Fruit fly (Drosophila melanogaster) whole organism, pupa: ENCODE results near the gene CG14408.

ENCODE experiments used
- CG10348 ChIP-seq: fragments of 200-800 bp; sonication (Bioruptor generic); IDR thresholded peaks from 2 replicates; pipeline ENCODE4 v1.3.6; 2022; ENCODE audit warnings: missing biosample characterization, missing genetic modification characterization
- CG13204 ChIP-seq: fragments of 200-800 bp; sonication (Bioruptor generic); optimal IDR thresholded peaks from 2 replicates; lab custom pipeline; 2018; ENCODE audit warnings: missing biosample characterization, mild to moderate bottlenecking, missing genetic modification characterization, moderate library complexity
- CG14655 ChIP-seq: fragments of 200-800 bp; sonication (Bioruptor generic); optimal IDR thresholded peaks from 3 replicates; lab custom pipeline; 2017; ENCODE audit warnings: mild to moderate bottlenecking, missing biosample characterization, missing genetic modification reagents, missing genetic modification characterization
- CG15710 ChIP-seq: fragments of 200-800 bp; sonication (Bioruptor generic); optimal IDR thresholded peaks from 2 replicates; lab custom pipeline; 2018; ENCODE audit warnings: missing biosample characterization, mild to moderate bottlenecking, missing genetic modification characterization, moderate library complexity
- CG17806 ChIP-seq: fragments of 200-800 bp; sonication (Bioruptor generic); optimal IDR thresholded peaks from 2 replicates; lab custom pipeline; 2018; ENCODE audit warnings: missing biosample characterization, mild to moderate bottlenecking, missing genetic modification characterization, moderate library complexity
- CG32121 ChIP-seq: fragments of 200-800 bp; sonication (Bioruptor generic); IDR thresholded peaks from 2 replicates; pipeline ENCODE4 v1.3.6; 2022; ENCODE audit warnings: missing biosample characterization, missing genetic modification characterization
- CG34367 ChIP-seq: fragments of 200-800 bp; sonication (Bioruptor generic); optimal IDR thresholded peaks from 2 replicates; lab custom pipeline; 2018; ENCODE audit warnings: missing biosample characterization, mild to moderate bottlenecking, missing genetic modification characterization
- CG4496 ChIP-seq: fragments of 200-800 bp; sonication (Bioruptor generic); IDR thresholded peaks from 3 replicates; pipeline ENCODE4 v1.3.6; 2022; ENCODE audit warnings: missing biosample characterization, missing genetic modification characterization
- CG8159 ChIP-seq: fragments of 200-800 bp; sonication (Bioruptor generic); optimal IDR thresholded peaks from 3 replicates; lab custom pipeline; 2018; ENCODE audit warnings: missing biosample characterization, mild to moderate bottlenecking, missing genetic modification characterization, moderate library complexity
- CG8301 ChIP-seq: fragments of 200-800 bp; sonication (Bioruptor generic); optimal IDR thresholded peaks from 2 replicates; lab custom pipeline; 2018; ENCODE audit warnings: missing biosample characterization, mild to moderate bottlenecking, missing genetic modification characterization
- CG9948 ChIP-seq: fragments of 200-800 bp; sonication (Bioruptor generic); optimal IDR thresholded peaks from 2 replicates; lab custom pipeline; 2018; ENCODE audit warnings: missing biosample characterization, mild to moderate bottlenecking, missing genetic modification characterization, moderate library complexity
- D1 ChIP-seq: fragments of 200-800 bp; sonication (Bioruptor generic); optimal IDR thresholded peaks from 2 replicates; lab custom pipeline; 2018; ENCODE audit warnings: missing biosample characterization, mild to moderate bottlenecking, missing genetic modification characterization, moderate library complexity
- EcR ChIP-seq: fragments of 200-800 bp; sonication (Bioruptor generic); optimal IDR thresholded peaks from 3 replicates; lab custom pipeline; 2019; ENCODE audit warnings: missing biosample characterization, missing genetic modification characterization, mild to moderate bottlenecking, moderate library complexity, missing genetic modification reagents
- Ets98B ChIP-seq: fragments of 200-800 bp; sonication (Bioruptor generic); IDR thresholded peaks from 2 replicates; pipeline ENCODE4 v1.3.6; 2022; ENCODE audit warnings: missing biosample characterization, missing genetic modification characterization
- Pif1A ChIP-seq: fragments of 200-800 bp; sonication (Bioruptor generic); optimal IDR thresholded peaks from 3 replicates; lab custom pipeline; 2016; ENCODE audit warnings: missing biosample characterization, missing genetic modification characterization
- Pif1B ChIP-seq: fragments of 200-800 bp; sonication (Bioruptor generic); optimal IDR thresholded peaks from 3 replicates; lab custom pipeline; 2016; ENCODE audit warnings: missing biosample characterization, missing genetic modification characterization
- Snoo ChIP-seq: fragments of 200-800 bp; sonication (Bioruptor generic); optimal IDR thresholded peaks from 3 replicates; lab custom pipeline; 2017; ENCODE audit warnings: missing biosample characterization, mild to moderate bottlenecking, missing genetic modification characterization, inconsistent platforms
- fd96Ca ChIP-seq: fragments of 200-800 bp; sonication (Bioruptor generic); IDR thresholded peaks from 3 replicates; pipeline ENCODE4 v1.3.6; 2022; ENCODE audit warnings: missing biosample characterization, missing genetic modification characterization
- gl ChIP-seq: fragments of 200-800 bp; sonication (Bioruptor generic); optimal IDR thresholded peaks from 2 replicates; lab custom pipeline; 2018; ENCODE audit warnings: missing biosample characterization, mild to moderate bottlenecking, missing genetic modification characterization
- rn ChIP-seq: fragments of 200-800 bp; sonication (Bioruptor generic); IDR thresholded peaks from 2 replicates; pipeline ENCODE4 v1.3.6; 2022; ENCODE audit warnings: missing biosample characterization, missing genetic modification characterization

The CG14408 gene

DNA sequence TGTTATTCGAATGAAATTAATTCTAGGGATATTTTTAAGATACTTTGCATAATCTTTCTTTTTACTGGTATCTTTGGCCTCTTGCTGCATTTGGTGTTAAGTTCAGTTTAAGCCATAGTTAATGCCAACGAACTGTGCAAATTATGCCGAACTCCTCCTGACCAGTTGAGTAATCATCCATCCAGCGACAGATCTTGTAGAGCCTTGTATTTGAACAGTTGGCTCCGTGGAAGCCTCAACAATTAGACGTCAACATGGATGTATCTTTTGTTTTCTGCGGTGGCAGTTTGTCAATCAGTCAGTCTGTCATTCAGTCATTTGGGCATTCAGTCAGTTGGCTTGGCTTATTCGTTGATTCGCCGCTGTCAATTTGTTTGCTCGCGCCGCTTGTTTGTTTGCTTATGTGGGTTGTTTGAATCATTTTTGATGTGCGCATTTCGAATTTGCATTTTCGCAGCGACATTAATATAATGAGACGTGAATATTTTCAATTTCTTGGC lies 29.2 kb downstream of the CG14408 start:
- no peak for TF ChIP-seq CG17806 (tag; lab: Kevin White, UChicago)

- TF ChIP-seq rn (GFP tag; lab: Robert Waterston, UW) = no peak
- no peak for TF ChIP-seq CG8159
- TF ChIP-seq CG10348 (GFP tag; lab: Robert Waterston, UW) = no peak
- no peak for TF ChIP-seq Pif1B (GFP tag; lab: Kevin White, UChicago)
These were observed 45.4 kb downstream of the CG14408 start, which contains the start of gene Ag5r for dm6 chrX:14786451-14786850. Gene Ag5r (minus strand): TSS chrX:14786551.

DNA sequence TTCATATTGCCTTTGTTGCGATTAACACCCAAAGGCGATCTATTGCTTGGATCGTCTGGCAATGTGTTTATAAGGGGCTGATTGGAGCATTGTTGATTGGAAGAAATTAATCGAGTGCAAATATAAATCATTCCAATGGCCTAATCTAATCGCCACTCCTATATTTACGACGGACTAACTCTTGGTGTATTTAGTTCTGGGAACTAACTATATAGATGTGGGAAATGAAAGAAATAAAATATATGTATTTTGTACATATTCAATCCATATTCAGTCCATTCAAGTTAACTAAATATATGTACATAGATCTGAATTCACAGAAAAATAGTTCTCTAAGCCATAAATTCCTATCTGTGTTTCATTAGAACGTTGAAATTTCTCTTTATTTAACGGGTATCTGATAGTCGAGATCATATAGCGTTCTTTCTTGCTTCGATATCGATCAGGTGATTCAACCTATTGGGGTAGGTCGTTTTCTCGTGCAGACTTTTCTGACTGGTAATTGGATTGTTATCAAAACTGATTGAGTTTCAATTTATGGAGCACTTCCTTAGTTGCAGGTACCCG lies 47.7 kb downstream of the CG14408 start, which contains the start of gene Ag5r2:
Ag5r2 (minus strand) TSS at position 51 of the 567 bp plus-strand sequence.
- TF ChIP-seq CG10348 (GFP tag; lab: Robert Waterston, UW) = no peak
- no peak for TF ChIP-seq CG34367 (tag; lab: Kevin White, UChicago)
- no peak for TF ChIP-seq CG15710 (tag; lab: Kevin White, UChicago)
- TF ChIP-seq CG17806 (tag; lab: Kevin White, UChicago) = no peak
- no peak for TF ChIP-seq Pif1B (GFP tag; lab: Kevin White, UChicago)
- TF ChIP-seq Snoo = no peak
- TF ChIP-seq EcR = no peak
- no peak for TF ChIP-seq fd96Ca (GFP tag; lab: Robert Waterston, UW)
- TF ChIP-seq CG14655 = no peak
- no peak for TF ChIP-seq D1 (tag; lab: Kevin White, UChicago)
- no peak for TF ChIP-seq CG8159
- no peak for TF ChIP-seq Pif1A (GFP tag; lab: Kevin White, UChicago)
- no peak for TF ChIP-seq Ets98B (GFP tag; lab: Robert Waterston, UW)
- no peak for TF ChIP-seq CG8301
- no peak for TF ChIP-seq CG4496 (GFP tag; lab: Robert Waterston, UW)
- no peak for TF ChIP-seq CG32121 (GFP tag; lab: Robert Waterston, UW)
- TF ChIP-seq CG9948 (tag; lab: Kevin White, UChicago) = no peak
- TF ChIP-seq gl (tag; lab: Kevin White, UChicago) = no peak
- no peak for TF ChIP-seq rn (GFP tag; lab: Robert Waterston, UW)
- no peak for TF ChIP-seq CG13204 (GFP tag; lab: Kevin White, UChicago)
